Worm (Caenorhabditis elegans) whole organism, early embryonic: Measurements from ENCODE around the gene Y119D3B.21.

Experiments
- F13C5.2 ChIP-seq: sonication (generic microtip); optimal IDR thresholded peaks from 2 replicates; lab custom pipeline; 2017; ENCODE audit warnings: mild to moderate bottlenecking, missing genetic modification characterization, inconsistent platforms, missing compliant biosample characterization
- aly-1 ChIP-seq: sonication (generic microtip); optimal IDR thresholded peaks from 2 replicates; lab custom pipeline; 2016; ENCODE audit warnings: missing genetic modification characterization, missing compliant biosample characterization
- ama-1 ChIP-seq: fragments of 150-350 bp; optimal IDR thresholded peaks from 2 replicates; lab custom pipeline; 2014
- flt-1 ChIP-seq: fragments of 200-800 bp; sonication (Bioruptor generic); IDR thresholded peaks from 2 replicates; pipeline ENCODE4 v1.3.6; 2022; ENCODE audit warnings: missing genetic modification characterization, missing compliant biosample characterization
- hmbx-1 ChIP-seq: sonication (generic microtip); optimal IDR thresholded peaks from 2 replicates; lab custom pipeline; 2016; ENCODE audit warnings: mild to moderate bottlenecking, missing genetic modification characterization, missing compliant biosample characterization
- hnd-1 ChIP-seq: sonication (generic microtip); optimal IDR thresholded peaks from 2 replicates; lab custom pipeline; 2016; ENCODE audit warnings: missing genetic modification characterization, missing compliant biosample characterization
- scrt-1 ChIP-seq: fragments of 200-800 bp; sonication (Bioruptor generic); IDR thresholded peaks from 2 replicates; pipeline ENCODE4 v1.3.6; 2022; ENCODE audit warnings: missing genetic modification characterization, missing compliant biosample characterization

ce11 chrIII:1226256-1226655 is 11.5 kb downstream of the Y119D3B.21 start:
- TF ChIP-seq ama-1 (lab: Kevin White, UChicago) (no peak), F13C5.2 (tag; lab: Kevin White, UChicago) (no peak), aly-1 (tag; lab: Kevin White, UChicago) (no peak), hmbx-1 (tag; lab: Kevin White, UChicago) (no peak), hnd-1 (tag; lab: Kevin White, UChicago) (no peak), scrt-1 (GFP tag; lab: Robert Waterston, UW) (no peak), flt-1 (no peak)
